Fruit fly (Drosophila melanogaster): ENCODE measurements around the gene CG15498.

DNA sequence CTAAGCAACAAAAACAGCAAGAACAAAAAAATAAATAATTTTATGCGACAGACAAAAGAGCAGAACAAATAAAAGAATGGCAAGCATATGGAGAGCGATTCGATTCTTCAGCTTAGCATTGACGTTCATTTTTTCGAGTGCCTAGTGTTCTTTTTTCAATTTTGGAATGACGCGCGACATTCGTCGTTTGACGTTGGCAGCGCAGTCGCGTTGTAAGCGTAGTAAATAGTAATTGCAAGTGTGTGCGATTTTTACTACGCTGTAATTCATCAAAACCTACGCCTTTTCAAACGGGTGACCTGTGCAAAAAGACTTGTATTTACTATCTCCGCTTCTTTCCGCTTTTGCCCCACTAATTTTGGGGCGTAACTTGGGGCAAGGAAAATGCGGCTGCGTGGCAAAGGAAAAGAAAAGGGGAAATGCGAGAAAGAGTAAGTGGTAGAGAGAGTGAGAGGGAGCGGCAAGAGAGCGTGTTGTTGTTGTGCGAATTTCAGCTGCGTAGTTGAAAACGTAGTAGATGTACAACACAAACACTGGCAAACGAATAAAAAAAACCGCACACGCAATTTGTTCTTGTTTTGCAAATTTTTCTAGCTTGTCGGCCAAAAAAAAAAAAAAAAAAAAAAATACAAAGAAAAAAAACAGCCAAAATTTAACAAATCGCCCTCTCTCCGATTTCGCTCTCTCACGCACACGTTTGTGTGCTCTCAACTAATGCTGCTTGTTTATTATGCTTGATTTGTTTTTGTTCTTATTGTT is 12.6 kb upstream of the CG15498 start:
- TF ChIP-seq Abd-B (GFP tag; optimal IDR thresholded peaks at IDR 0.05), result no peak
- TF ChIP-seq Dfd (GFP tag; optimal IDR thresholded peaks at IDR 0.05), result no peak

Measured in whole organism, wandering third instar larva.